Worm (Caenorhabditis elegans) whole organism, midembryonic: ENCODE results near the gene srh-211.

Experiments
- T22C8.4 ChIP-seq: fragments of 200-800 bp; sonication (Bioruptor generic); IDR thresholded peaks from 2 replicates; pipeline ENCODE4 v1.3.6; 2022; ENCODE audit warnings: missing genetic modification characterization, missing compliant biosample characterization
- cog-1 ChIP-seq: sonication (generic microtip); optimal IDR thresholded peaks from 2 replicates; lab custom pipeline; 2016; ENCODE audit warnings: missing genetic modification characterization, missing compliant biosample characterization
- flt-1 ChIP-seq: fragments of 200-800 bp; sonication (Bioruptor generic); IDR thresholded peaks from 2 replicates; pipeline ENCODE4 v1.3.6; 2022; ENCODE audit warnings: missing genetic modification characterization, missing compliant biosample characterization
- klf-2 ChIP-seq: fragments of 200-800 bp; sonication (Bioruptor generic); conservative IDR thresholded peaks from 2 replicates; pipeline ENCODE4 v1.3.6; 2022; ENCODE audit warnings: missing genetic modification reagents, missing genetic modification characterization, missing compliant biosample characterization
- med-1 ChIP-seq: sonication (generic microtip); optimal IDR thresholded peaks from 2 replicates; lab custom pipeline; 2017; ENCODE audit warnings: missing genetic modification characterization, mild to moderate bottlenecking, missing compliant biosample characterization, antibody characterized with exemption, missing genetic modification reagents; ENCODE audit not compliant: insufficient read depth
- ref-1 ChIP-seq: fragments of 200-800 bp; sonication (Bioruptor generic); conservative IDR thresholded peaks from 2 replicates; pipeline ENCODE4 v1.3.6; 2022; ENCODE audit warnings: missing genetic modification reagents, missing genetic modification characterization, missing compliant biosample characterization
- tab-1 ChIP-seq: fragments of 200-800 bp; sonication (Bioruptor generic); IDR thresholded peaks from 2 replicates; pipeline ENCODE4 v1.3.6; 2022; ENCODE audit warnings: missing genetic modification characterization, missing compliant biosample characterization
- ztf-23 ChIP-seq: fragments of 200-800 bp; sonication (Bioruptor generic); IDR thresholded peaks from 2 replicates; pipeline ENCODE4 v1.3.6; 2022; ENCODE audit warnings: missing genetic modification reagents, missing genetic modification characterization, missing compliant biosample characterization
- ztf-29 ChIP-seq: fragments of 200-800 bp; sonication (Bioruptor generic); IDR thresholded peaks from 2 replicates; pipeline ENCODE4 v1.3.6; 2022; ENCODE audit warnings: missing genetic modification reagents, missing genetic modification characterization, missing compliant biosample characterization

DNA sequence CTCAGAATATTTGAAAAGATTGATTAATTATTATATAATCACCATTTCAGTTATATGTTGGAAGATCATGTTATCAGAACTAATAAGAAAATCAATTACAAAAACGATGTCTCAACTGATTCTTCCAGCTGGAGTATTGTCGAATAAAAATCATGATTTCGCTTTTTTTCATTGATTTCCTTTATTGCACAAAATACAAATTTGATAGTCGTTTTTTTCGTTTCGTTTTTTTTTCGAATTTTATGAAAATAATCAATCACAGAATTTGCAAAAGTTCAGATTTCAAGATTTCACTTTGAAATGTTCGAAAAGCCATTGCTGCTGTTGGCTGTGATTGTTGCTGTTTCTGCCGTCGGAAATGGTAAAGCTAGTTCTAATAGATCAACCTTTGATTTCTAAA is 45.4 kb downstream of the srh-211 start, which contains the start of gene C49G7.13:
- TF ChIP-seq flt-1 (GFP tag; lab: Robert Waterston, UW) (no peak), med-1 (no peak), ztf-23 (GFP tag; lab: Robert Waterston, UW) (no peak), cog-1 (no peak), klf-2 (GFP tag; lab: Robert Waterston, UW) (no peak), T22C8.4 (GFP tag; lab: Robert Waterston, UW) (no peak), ztf-29 (no peak), ref-1 (GFP tag; lab: Robert Waterston, UW) (no peak), tab-1 (GFP tag; lab: Robert Waterston, UW) (no peak)
